Worm (Caenorhabditis elegans) whole organism, young adult: ENCODE measurements around the gene cpr-4.

ENCODE experiments used
- F23B12.7 ChIP-seq: sonication (generic microtip); optimal IDR thresholded peaks from 2 replicates; lab custom pipeline; 2017; ENCODE audit warnings: missing genetic modification characterization, mild to moderate bottlenecking, missing compliant biosample characterization, antibody characterized with exemption, moderate library complexity; ENCODE audit not compliant: insufficient read depth
- F33H1.4 ChIP-seq: fragments of 200-800 bp; sonication (Bioruptor generic); IDR thresholded peaks from 2 replicates; pipeline ENCODE4 v1.3.6; 2022; ENCODE audit warnings: missing genetic modification reagents, missing genetic modification characterization, missing compliant biosample characterization
- F39B2.1 ChIP-seq: fragments of 200-800 bp; sonication (Bioruptor generic); IDR thresholded peaks from 2 replicates; pipeline ENCODE4 v1.3.6; 2022; ENCODE audit warnings: missing genetic modification reagents, missing genetic modification characterization, missing compliant biosample characterization
- F55B11.4 ChIP-seq: sonication (generic microtip); optimal IDR thresholded peaks from 2 replicates; lab custom pipeline; 2016; ENCODE audit warnings: missing compliant biosample characterization, missing genetic modification characterization, borderline replicate concordance; ENCODE audit not compliant: insufficient read depth
- T26A5.8 ChIP-seq: sonication (generic microtip); optimal IDR thresholded peaks from 2 replicates; lab custom pipeline; 2016; ENCODE audit warnings: missing genetic modification characterization, missing compliant biosample characterization
- Y53G8AR.9 ChIP-seq: fragments of 200-800 bp; sonication (Bioruptor generic); conservative IDR thresholded peaks from 2 replicates; pipeline ENCODE4 v1.3.6; 2022; ENCODE audit warnings: missing genetic modification reagents, missing genetic modification characterization, missing compliant biosample characterization
- Y56A3A.18 ChIP-seq: fragments of 200-800 bp; sonication (Bioruptor generic); IDR thresholded peaks from 2 replicates; pipeline ENCODE4 v1.3.6; 2022; ENCODE audit warnings: missing genetic modification reagents, missing genetic modification characterization, missing compliant biosample characterization
- Y67H2A.10 ChIP-seq: fragments of 200-800 bp; sonication (Bioruptor generic); conservative IDR thresholded peaks from 2 replicates; pipeline ENCODE4 v1.3.6; 2022; ENCODE audit warnings: missing genetic modification reagents, missing genetic modification characterization, missing compliant biosample characterization
- Y95B8A.8 ChIP-seq: fragments of 200-800 bp; sonication (Bioruptor generic); IDR thresholded peaks from 2 replicates; pipeline ENCODE4 v1.3.6; 2022; ENCODE audit warnings: missing genetic modification reagents, missing genetic modification characterization, missing compliant biosample characterization
- ZK185.1 ChIP-seq: sonication (generic microtip); optimal IDR thresholded peaks from 2 replicates; lab custom pipeline; 2016; ENCODE audit warnings: mild to moderate bottlenecking, missing genetic modification characterization, missing compliant biosample characterization; ENCODE audit not compliant: poor library complexity, severe bottlenecking
- akir-1 ChIP-seq: fragments of 200-800 bp; sonication (Bioruptor generic); optimal IDR thresholded peaks from 2 replicates; lab custom pipeline; 2018; ENCODE audit warnings: mild to moderate bottlenecking, missing genetic modification characterization, moderate library complexity, missing compliant biosample characterization
- aptf-2 ChIP-seq: fragments of 200-800 bp; sonication (Bioruptor generic); conservative IDR thresholded peaks from 2 replicates; pipeline ENCODE4 v1.3.6; 2022; ENCODE audit warnings: missing genetic modification reagents, missing genetic modification characterization, missing compliant biosample characterization
- athp-1 ChIP-seq: sonication (generic microtip); optimal IDR thresholded peaks from 2 replicates; lab custom pipeline; 2017; ENCODE audit warnings: mild to moderate bottlenecking, missing genetic modification characterization, missing compliant biosample characterization
- attf-5 ChIP-seq: fragments of 200-800 bp; sonication (Bioruptor generic); optimal IDR thresholded peaks from 2 replicates; lab custom pipeline; 2018; ENCODE audit warnings: mild to moderate bottlenecking, missing genetic modification characterization, missing compliant biosample characterization
- bed-1 ChIP-seq: fragments of 200-800 bp; sonication (Bioruptor generic); IDR thresholded peaks from 2 replicates; pipeline ENCODE4 v1.3.6; 2022; ENCODE audit warnings: missing genetic modification reagents, missing genetic modification characterization, missing compliant biosample characterization
- cebp-1 ChIP-seq, 2 experiments: fragments of 200-800 bp in 1 of 2; sonication (Bioruptor generic) in 1 of 2; sonication (generic microtip) in 1 of 2; IDR thresholded peaks in 1 of 2; optimal IDR thresholded peaks in 1 of 2; 2 replicates each; pipeline versions ENCODE4 v1.3.6 to Lab custom; 2017 to 2022; ENCODE audit warnings: missing compliant biosample characterization in 2 of 2, missing genetic modification characterization in 2 of 2, mild to moderate bottlenecking in 1 of 2, missing genetic modification reagents in 1 of 2, moderate library complexity in 1 of 2
- ceh-79 ChIP-seq: sonication (generic microtip); optimal IDR thresholded peaks from 2 replicates; lab custom pipeline; 2017; ENCODE audit warnings: mild to moderate bottlenecking, missing genetic modification characterization, missing compliant biosample characterization
- chd-7 ChIP-seq: sonication (generic microtip); optimal IDR thresholded peaks from 2 replicates; lab custom pipeline; 2016; ENCODE audit warnings: mild to moderate bottlenecking, missing genetic modification characterization, moderate library complexity, missing compliant biosample characterization
- ets-4 ChIP-seq: fragments of 200-800 bp; sonication (Bioruptor generic); optimal IDR thresholded peaks from 2 replicates; lab custom pipeline; 2018; ENCODE audit warnings: mild to moderate bottlenecking, missing genetic modification characterization, missing compliant biosample characterization
- gei-17 ChIP-seq: fragments of 200-800 bp; sonication (Bioruptor generic); optimal IDR thresholded peaks from 2 replicates; lab custom pipeline; 2018; ENCODE audit warnings: mild to moderate bottlenecking, missing genetic modification characterization, missing compliant biosample characterization
- hlh-12 ChIP-seq: sonication (generic microtip); optimal IDR thresholded peaks from 2 replicates; lab custom pipeline; 2016; ENCODE audit warnings: missing genetic modification characterization, missing compliant biosample characterization
- let-607 ChIP-seq, 2 experiments: fragments of 200-800 bp in 1 of 2; sonication (Bioruptor generic) in 1 of 2; sonication (generic microtip) in 1 of 2; optimal IDR thresholded peaks; 2 replicates each; lab custom pipeline; 2016 to 2018; ENCODE audit warnings: mild to moderate bottlenecking in 2 of 2, missing compliant biosample characterization in 2 of 2, missing genetic modification characterization in 2 of 2, moderate library complexity in 2 of 2, missing genotype in 1 of 2
- lin-26 ChIP-seq: fragments of 200-800 bp; sonication (Bioruptor generic); IDR thresholded peaks from 2 replicates; pipeline ENCODE4 v1.3.6; 2022; ENCODE audit warnings: missing genetic modification reagents, missing genetic modification characterization, missing compliant biosample characterization
- lsy-27 ChIP-seq: sonication (generic microtip); optimal IDR thresholded peaks from 2 replicates; lab custom pipeline; 2017; ENCODE audit warnings: missing genetic modification characterization, mild to moderate bottlenecking, missing compliant biosample characterization, antibody characterized with exemption, missing genotype, borderline replicate concordance; ENCODE audit not compliant: insufficient read depth
- madf-10 ChIP-seq: sonication (generic microtip); optimal IDR thresholded peaks from 2 replicates; lab custom pipeline; 2016; ENCODE audit warnings: mild to moderate bottlenecking, missing genetic modification characterization, missing compliant biosample characterization
- madf-3 ChIP-seq: fragments of 200-800 bp; sonication (Bioruptor generic); IDR thresholded peaks from 2 replicates; pipeline ENCODE4 v1.3.6; 2022; ENCODE audit warnings: missing genetic modification reagents, missing genetic modification characterization, missing compliant biosample characterization
- nfyb-1 ChIP-seq: fragments of 200-800 bp; sonication (Bioruptor generic); IDR thresholded peaks from 2 replicates; pipeline ENCODE4 v1.3.6; 2022; ENCODE audit warnings: missing genetic modification reagents, missing genetic modification characterization, missing compliant biosample characterization
- nhr-90 ChIP-seq: sonication (generic microtip); optimal IDR thresholded peaks from 2 replicates; lab custom pipeline; 2016; ENCODE audit warnings: missing genotype, mild to moderate bottlenecking, missing genetic modification characterization, missing compliant biosample characterization
- repo-1 ChIP-seq: sonication (generic microtip); optimal IDR thresholded peaks from 2 replicates; lab custom pipeline; 2017; ENCODE audit warnings: mild to moderate bottlenecking, missing genetic modification characterization, missing compliant biosample characterization
- rpc-1 ChIP-seq, 2 experiments: fragments of 150-350 bp in 1 of 2; sonication (generic microtip) in 1 of 2; optimal IDR thresholded peaks; 2 replicates each; lab custom pipeline; 2014 to 2018; ENCODE audit warnings: missing biosample characterization in 1 of 2, missing genetic modification characterization in 1 of 2, missing genetic modification reagents in 1 of 2, missing genotype in 1 of 2
- snpc-1.1 ChIP-seq: sonication (generic microtip); optimal IDR thresholded peaks from 2 replicates; lab custom pipeline; 2017; ENCODE audit warnings: missing genetic modification characterization, mild to moderate bottlenecking, missing compliant biosample characterization, antibody characterized with exemption, moderate library complexity, missing genotype, missing genetic modification reagents; ENCODE audit not compliant: insufficient read depth
- snpc-3.4 ChIP-seq: sonication (generic microtip); optimal IDR thresholded peaks from 2 replicates; lab custom pipeline; 2017; ENCODE audit warnings: missing genetic modification characterization, mild to moderate bottlenecking, missing compliant biosample characterization, antibody characterized with exemption, moderate library complexity, missing genotype, missing genetic modification reagents
- tbx-9 ChIP-seq: sonication (generic microtip); optimal IDR thresholded peaks from 2 replicates; lab custom pipeline; 2016; ENCODE audit warnings: borderline replicate concordance, missing genetic modification characterization, inconsistent platforms, missing compliant biosample characterization
- tlf-1 ChIP-seq: fragments of 200-800 bp; sonication (Bioruptor generic); optimal IDR thresholded peaks from 2 replicates; lab custom pipeline; 2018; ENCODE audit warnings: mild to moderate bottlenecking, missing genetic modification characterization, missing compliant biosample characterization
- ztf-3 ChIP-seq: fragments of 200-800 bp; sonication (Bioruptor generic); optimal IDR thresholded peaks from 2 replicates; lab custom pipeline; 2018; ENCODE audit warnings: mild to moderate bottlenecking, missing genetic modification characterization, missing compliant biosample characterization

cpr-4 gene

ce11 chrV:6626244-6626643 lies 11.8 kb downstream of the cpr-4 start, which contains the start of gene ppt-1:
TSS of gene ppt-1 (minus strand) at chrV:6626344.
- TF ChIP-seq hlh-12 (tag; lab: Kevin White, UChicago) = no peak
- no peak for TF ChIP-seq ceh-79 (tag; lab: Kevin White, UChicago)
- no peak for TF ChIP-seq madf-3 (GFP tag; lab: Robert Waterston, UW)
- TF ChIP-seq lin-26 = no peak
- TF ChIP-seq rpc-1 (optimal IDR thresholded peaks at IDR 0.05; lab: Kevin White, UChicago) = no peak
- TF ChIP-seq rpc-1 (tag; optimal IDR thresholded peaks at IDR 0.05; lab: Kevin White, UChicago) = no peak
- TF ChIP-seq attf-5 (GFP tag; lab: Kevin White, UChicago) = no peak
- TF ChIP-seq athp-1 = no peak
- no peak for TF ChIP-seq ztf-3
- no peak for TF ChIP-seq F23B12.7
- TF ChIP-seq ets-4 (GFP tag; lab: Kevin White, UChicago) = no peak
- TF ChIP-seq F33H1.4 = no peak
- no peak for TF ChIP-seq aptf-2 (GFP tag; lab: Robert Waterston, UW)
- TF ChIP-seq F55B11.4 (tag; lab: Kevin White, UChicago) = no peak
- TF ChIP-seq F39B2.1 = no peak
- TF ChIP-seq akir-1 (GFP tag; lab: Kevin White, UChicago) = no peak
- no peak for TF ChIP-seq Y53G8AR.9 (GFP tag; lab: Robert Waterston, UW)
- TF ChIP-seq gei-17 (GFP tag; lab: Kevin White, UChicago) = no peak
- no peak for TF ChIP-seq cebp-1 (GFP tag; IDR thresholded peaks at IDR 0.05; lab: Robert Waterston, UW)
- no peak for TF ChIP-seq cebp-1 (tag; optimal IDR thresholded peaks at IDR 0.05; lab: Kevin White, UChicago)

ce11 chrV:6630769-6631168 lies 16.3 kb downstream of the cpr-4 start:
- TF ChIP-seq ets-4 (GFP tag; lab: Kevin White, UChicago) (no peak), bed-1 (GFP tag; lab: Robert Waterston, UW) (no peak), Y56A3A.18 (GFP tag; lab: Robert Waterston, UW) (no peak), chd-7 (tag; lab: Kevin White, UChicago) (no peak), tbx-9 (tag; lab: Kevin White, UChicago) (no peak), repo-1 (no peak), nhr-90 (no peak), let-607 (tag; optimal IDR thresholded peaks at IDR 0.05; lab: Kevin White, UChicago) (no peak), madf-10 (tag; lab: Kevin White, UChicago) (no peak), athp-1 (no peak), T26A5.8 (tag; lab: Kevin White, UChicago) (no peak), snpc-3.4 (tag; lab: Kevin White, UChicago) (no peak), ZK185.1 (tag; lab: Kevin White, UChicago) (no peak), Y95B8A.8 (no peak), lsy-27 (tag; lab: Kevin White, UChicago) (no peak), Y67H2A.10 (GFP tag; lab: Robert Waterston, UW) (no peak), snpc-1.1 (no peak), nfyb-1 (GFP tag; lab: Robert Waterston, UW) (no peak), tlf-1 (GFP tag; lab: Kevin White, UChicago) (no peak), attf-5 (GFP tag; lab: Kevin White, UChicago) (no peak)
- TF ChIP-seq, all 124 proteins: peak for 0
